Fruit fly (Drosophila melanogaster) whole organism, embryonic: ENCODE data around the gene CG13085.

Experiments used
- Asciz ChIP-seq: fragments of 200-800 bp; sonication (Bioruptor generic); optimal IDR thresholded peaks from 2 replicates; lab custom pipeline; 2017; ENCODE audit warnings: missing biosample characterization, mild to moderate bottlenecking, missing genetic modification characterization, missing genetic modification reagents
- Awh ChIP-seq: fragments of 200-800 bp; sonication (Bioruptor generic); IDR thresholded peaks from 2 replicates; pipeline ENCODE4, ENCODE4 v1.3.6; 2022; ENCODE audit warnings: missing biosample characterization, missing genetic modification characterization
- Bdp1 ChIP-seq: fragments of 200-800 bp; sonication (Bioruptor generic); optimal IDR thresholded peaks from 3 replicates; lab custom pipeline; 2016; ENCODE audit warnings: missing biosample characterization, missing genetic modification characterization
- CG1024 ChIP-seq: fragments of 200-800 bp; sonication (Bioruptor generic); IDR thresholded peaks from 2 replicates; pipeline ENCODE4 v1.3.6; 2022; ENCODE audit warnings: missing biosample characterization, missing genetic modification characterization
- CG10979 ChIP-seq: fragments of 200-800 bp; sonication (Bioruptor generic); optimal IDR thresholded peaks from 2 replicates; lab custom pipeline; 2018; ENCODE audit warnings: missing biosample characterization, mild to moderate bottlenecking, missing genetic modification characterization, moderate library complexity
- CG11247 ChIP-seq: fragments of 200-800 bp; sonication (Bioruptor generic); IDR thresholded peaks from 2 replicates; pipeline ENCODE4 v1.3.6; 2022; ENCODE audit warnings: missing biosample characterization, missing genetic modification characterization
- CG11504 ChIP-seq: fragments of 200-800 bp; sonication (Bioruptor generic); optimal IDR thresholded peaks from 3 replicates; lab custom pipeline; 2019; ENCODE audit warnings: missing biosample characterization, mild to moderate bottlenecking, missing genetic modification characterization, moderate library complexity
- CG12155 ChIP-seq: fragments of 200-800 bp; sonication (Bioruptor generic); optimal IDR thresholded peaks from 3 replicates; lab custom pipeline; 2016; ENCODE audit warnings: missing biosample characterization, missing genetic modification characterization
- CG12219 ChIP-seq: fragments of 200-800 bp; sonication (Bioruptor generic); optimal IDR thresholded peaks from 3 replicates; lab custom pipeline; 2018; ENCODE audit warnings: missing biosample characterization, mild to moderate bottlenecking, missing genetic modification characterization
- CG12769 ChIP-seq: fragments of 200-800 bp; sonication (Bioruptor generic); optimal IDR thresholded peaks from 2 replicates; lab custom pipeline; 2019; ENCODE audit warnings: missing biosample characterization, mild to moderate bottlenecking, missing genetic modification characterization, moderate library complexity
- CG14441 ChIP-seq: fragments of 200-800 bp; sonication (Bioruptor generic); IDR thresholded peaks from 2 replicates; pipeline ENCODE4 v1.3.6; 2022; ENCODE audit warnings: missing biosample characterization, missing genetic modification characterization
- CG17328 ChIP-seq: fragments of 200-800 bp; sonication (Bioruptor generic); IDR thresholded peaks from 2 replicates; pipeline ENCODE4 v1.3.6; 2022; ENCODE audit warnings: missing biosample characterization, missing genetic modification characterization
- CG17802 ChIP-seq: fragments of 200-800 bp; sonication (Bioruptor generic); optimal IDR thresholded peaks from 2 replicates; lab custom pipeline; 2018; ENCODE audit warnings: missing biosample characterization, mild to moderate bottlenecking, missing genetic modification characterization, moderate library complexity
- CG18619 ChIP-seq: fragments of 200-800 bp; sonication (Bioruptor generic); optimal IDR thresholded peaks from 3 replicates; lab custom pipeline; 2017; ENCODE audit warnings: missing biosample characterization, mild to moderate bottlenecking, missing genetic modification characterization
- CG34224 ChIP-seq: fragments of 200-800 bp; sonication (Bioruptor generic); IDR thresholded peaks from 3 replicates; pipeline ENCODE4 v1.3.6; 2022; ENCODE audit warnings: missing biosample characterization, missing genetic modification characterization; ENCODE audit not compliant: partially characterized antibody
- CG3838 ChIP-seq: fragments of 200-800 bp; sonication (Bioruptor generic); optimal IDR thresholded peaks from 3 replicates; lab custom pipeline; 2016; ENCODE audit warnings: missing biosample characterization, missing genetic modification characterization
- CG3847 ChIP-seq: fragments of 200-800 bp; sonication (Bioruptor generic); IDR thresholded peaks from 2 replicates; pipeline ENCODE4 v1.3.6; 2022; ENCODE audit warnings: missing biosample characterization, missing genetic modification characterization
- CG6254 ChIP-seq: fragments of 200-800 bp; sonication (Bioruptor generic); optimal IDR thresholded peaks from 3 replicates; lab custom pipeline; 2017; ENCODE audit warnings: mild to moderate bottlenecking, missing biosample characterization, missing genetic modification reagents, missing genetic modification characterization
- CG7963 ChIP-seq: fragments of 200-800 bp; sonication (Bioruptor generic); IDR thresholded peaks from 3 replicates; pipeline ENCODE4 v1.3.6; 2022; ENCODE audit warnings: missing biosample characterization, missing genetic modification characterization; ENCODE audit not compliant: partially characterized antibody
- CG9932 ChIP-seq: fragments of 200-800 bp; sonication (Bioruptor generic); IDR thresholded peaks from 2 replicates; pipeline ENCODE4 v1.3.6; 2022; ENCODE audit warnings: missing biosample characterization, missing genetic modification characterization
- D19A ChIP-seq: fragments of 200-800 bp; optimal IDR thresholded peaks from 3 replicates; lab custom pipeline; 2019; ENCODE audit warnings: missing biosample characterization, mild to moderate bottlenecking, missing genetic modification characterization, moderate library complexity
- Deaf1 ChIP-seq: fragments of 200-800 bp; optimal IDR thresholded peaks from 3 replicates; lab custom pipeline; 2019; ENCODE audit warnings: missing biosample characterization, mild to moderate bottlenecking, missing genetic modification characterization, moderate library complexity
- Gsc ChIP-seq: fragments of 200-800 bp; sonication (Bioruptor generic); IDR thresholded peaks from 2 replicates; pipeline ENCODE4 v1.3.6; 2022; ENCODE audit warnings: missing biosample characterization, missing genetic modification characterization
- Lim3 ChIP-seq: fragments of 200-800 bp; sonication (Bioruptor generic); IDR thresholded peaks from 2 replicates; pipeline ENCODE4 v1.3.6; 2022; ENCODE audit warnings: missing biosample characterization, missing genetic modification characterization
- NK7.1 ChIP-seq: fragments of 200-800 bp; sonication (Bioruptor generic); optimal IDR thresholded peaks from 3 replicates; lab custom pipeline; 2016; ENCODE audit warnings: missing biosample characterization, missing genetic modification characterization
- Rx ChIP-seq: fragments of 200-800 bp; sonication (Bioruptor generic); IDR thresholded peaks from 2 replicates; pipeline ENCODE4 v1.3.6; 2022; ENCODE audit warnings: missing biosample characterization, missing genetic modification characterization
- az2 ChIP-seq: fragments of 200-800 bp; sonication (Bioruptor generic); optimal IDR thresholded peaks from 3 replicates; lab custom pipeline; 2016; ENCODE audit warnings: missing biosample characterization, missing genetic modification characterization
- chinmo ChIP-seq: fragments of 200-800 bp; sonication (Bioruptor generic); IDR thresholded peaks from 4 replicates; pipeline ENCODE4 v1.3.6; 2022; ENCODE audit warnings: missing biosample characterization, missing genetic modification characterization; ENCODE audit not compliant: partially characterized antibody
- crol ChIP-seq: fragments of 200-800 bp; sonication (Bioruptor generic); IDR thresholded peaks from 2 replicates; pipeline ENCODE4 v1.3.6; 2022; ENCODE audit warnings: missing biosample characterization, missing genetic modification characterization
- dmrt11E ChIP-seq: fragments of 200-800 bp; sonication (Bioruptor generic); optimal IDR thresholded peaks from 3 replicates; lab custom pipeline; 2018; ENCODE audit warnings: missing biosample characterization, mild to moderate bottlenecking, missing genetic modification characterization, moderate library complexity
- fru ChIP-seq: fragments of >200 bp; optimal IDR thresholded peaks from 2 replicates; lab custom pipeline; 2017
- ftz-f1 ChIP-seq: fragments of 200-800 bp; sonication (Bioruptor generic); optimal IDR thresholded peaks from 2 replicates; lab custom pipeline; 2016; ENCODE audit warnings: missing biosample characterization, missing genetic modification characterization
- gce ChIP-seq: fragments of 200-800 bp; sonication (Bioruptor generic); IDR thresholded peaks from 3 replicates; pipeline ENCODE4 v1.3.6; 2022; ENCODE audit warnings: missing biosample characterization, missing genetic modification characterization
- gsb ChIP-seq: fragments of 200-800 bp; sonication (Bioruptor generic); IDR thresholded peaks from 2 replicates; pipeline ENCODE4 v1.3.6; 2022; ENCODE audit warnings: missing biosample characterization, missing genetic modification characterization
- lmd ChIP-seq: fragments of 200-800 bp; sonication (Bioruptor generic); IDR thresholded peaks from 2 replicates; pipeline ENCODE4 v1.3.6; 2022; ENCODE audit warnings: missing biosample characterization, missing genetic modification characterization
- pfk ChIP-seq: fragments of 200-800 bp; sonication (Bioruptor generic); optimal IDR thresholded peaks from 2 replicates; lab custom pipeline; 2018; ENCODE audit warnings: missing biosample characterization, mild to moderate bottlenecking, missing genetic modification characterization, moderate library complexity
- sd ChIP-seq: fragments of 200-800 bp; sonication (Bioruptor generic); optimal IDR thresholded peaks from 3 replicates; lab custom pipeline; 2018; ENCODE audit warnings: missing biosample characterization, mild to moderate bottlenecking, missing genetic modification characterization, moderate library complexity
- seq ChIP-seq: fragments of 200-800 bp; sonication (Bioruptor generic); IDR thresholded peaks from 2 replicates; pipeline ENCODE4 v1.3.6; 2022; ENCODE audit warnings: missing biosample characterization, missing genetic modification characterization
- sr ChIP-seq: fragments of 200-800 bp; sonication (Bioruptor generic); IDR thresholded peaks from 3 replicates; pipeline ENCODE4 v1.3.6; 2022; ENCODE audit warnings: missing biosample characterization, missing genetic modification characterization
- unpg ChIP-seq: fragments of 200-800 bp; sonication (Bioruptor generic); optimal IDR thresholded peaks from 3 replicates; lab custom pipeline; 2018; ENCODE audit warnings: missing biosample characterization, mild to moderate bottlenecking, missing genetic modification characterization, moderate library complexity
- zen2 ChIP-seq: fragments of 200-800 bp; sonication (Bioruptor generic); IDR thresholded peaks from 3 replicates; pipeline ENCODE4 v1.3.6; 2022; ENCODE audit warnings: missing biosample characterization, missing genetic modification characterization; ENCODE audit not compliant: partially characterized antibody

Gene CG13085

DNA sequence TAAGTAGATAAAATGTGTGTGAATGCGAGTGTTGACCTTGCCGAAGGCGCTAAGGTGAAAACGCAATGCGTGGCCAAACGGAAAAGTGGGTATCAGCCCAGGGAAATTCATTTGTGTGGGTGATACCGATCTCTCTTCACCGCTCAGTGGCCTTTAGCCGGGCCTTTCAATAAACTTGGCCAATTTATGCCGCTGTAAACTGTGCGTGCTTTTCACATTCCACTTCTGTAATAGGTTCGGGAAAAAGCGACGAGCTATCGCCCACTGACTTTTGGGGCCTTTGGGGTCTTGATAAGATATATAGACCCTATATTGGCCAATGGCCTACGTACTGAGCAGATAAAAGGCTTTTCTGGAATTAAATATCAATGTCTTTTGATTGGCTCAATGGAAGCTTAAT, 2.3 kb upstream of the CG13085 start (continued):
- TF ChIP-seq gsb (GFP tag; lab: Robert Waterston, UW) (no peak), Bdp1 (GFP tag; lab: Kevin White, UChicago) (no peak), pfk (GFP tag; lab: Kevin White, UChicago) (no peak), lmd (GFP tag; lab: Robert Waterston, UW) (no peak), CG1024 (GFP tag; lab: Robert Waterston, UW) (no peak), CG11247 (GFP tag; lab: Robert Waterston, UW) (no peak), fru (no peak), ftz-f1 (GFP tag; lab: Kevin White, UChicago) (peak; percentile 40), CG10979 (no peak), CG17328 (GFP tag; lab: Robert Waterston, UW) (0 out of 2 replicates have a peak, but pooled peaks have one; percentile 18), CG11504 (tag; lab: Kevin White, UChicago) (no peak), D19A (tag; lab: Kevin White, UChicago) (no peak), Deaf1 (tag; lab: Kevin White, UChicago) (peak; percentile 32), Awh (GFP tag; lab: Robert Waterston, UW) (no peak), CG12769 (tag; lab: Kevin White, UChicago) (peak; percentile 65), Rx (GFP tag; lab: Robert Waterston, UW) (no peak), dmrt11E (tag; lab: Kevin White, UChicago) (no peak), CG6254 (GFP tag; lab: Kevin White, UChicago) (no peak), CG3838 (GFP tag; lab: Kevin White, UChicago) (no peak)

DNA sequence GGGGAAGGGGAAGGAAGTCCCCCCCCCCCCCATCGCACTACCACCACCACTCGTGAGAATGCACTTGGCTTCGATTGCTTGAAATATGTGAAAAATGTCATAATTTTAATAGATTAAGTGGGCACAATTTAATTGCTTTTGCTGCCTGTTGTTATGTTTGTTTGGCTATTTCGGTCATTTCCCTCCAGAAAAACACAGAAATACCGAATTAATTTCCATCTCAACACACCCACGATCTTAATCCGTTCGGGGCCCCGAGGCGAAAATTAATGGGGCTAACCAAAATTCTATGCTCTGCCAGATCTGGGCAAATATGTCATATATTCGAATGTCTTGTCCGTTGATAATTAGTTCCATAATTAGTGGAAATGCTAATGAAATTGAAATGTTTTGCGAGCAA, 1.2 kb upstream of the CG13085 start:
- no peak for TF ChIP-seq az2 (GFP tag; lab: Kevin White, UChicago)
- peak; percentile 63; the same call in 1 of the 2 replicates for TF ChIP-seq crol (GFP tag; lab: Robert Waterston, UW)
- TF ChIP-seq chinmo (GFP tag; lab: Robert Waterston, UW), result 0 out of 4 replicates have a peak, but pooled peaks have one; percentile 46
- TF ChIP-seq CG14441 (GFP tag; lab: Robert Waterston, UW), result no peak
- 0 out of 3 replicates have a peak, but pooled peaks have one; percentile 36 for TF ChIP-seq gce (GFP tag; lab: Robert Waterston, UW)
- no peak for TF ChIP-seq CG9932 (GFP tag; lab: Robert Waterston, UW)
- TF ChIP-seq CG12219 (GFP tag; lab: Kevin White, UChicago), result no peak
- TF ChIP-seq Asciz, result no peak
- TF ChIP-seq CG12155, result no peak
- no peak for TF ChIP-seq Lim3 (GFP tag; lab: Robert Waterston, UW)
- no peak for TF ChIP-seq CG18619 (GFP tag; lab: Kevin White, UChicago)
- TF ChIP-seq CG7963 (GFP tag; lab: Robert Waterston, UW), result 0 out of 3 replicates have a peak, but pooled peaks have one; percentile 11
- no peak for TF ChIP-seq seq (GFP tag; lab: Robert Waterston, UW)
- TF ChIP-seq Gsc (GFP tag; lab: Robert Waterston, UW), result no peak
- TF ChIP-seq sr (GFP tag; lab: Robert Waterston, UW), result peak; percentile 70; the same call in 1 of the 3 replicates
- TF ChIP-seq CG17802 (tag; lab: Kevin White, UChicago), result no peak
- TF ChIP-seq NK7.1, result no peak
- TF ChIP-seq CG34224 (GFP tag; lab: Robert Waterston, UW), result no peak
- no peak for TF ChIP-seq unpg
- TF ChIP-seq CG3847 (GFP tag; lab: Robert Waterston, UW), result no peak
- TF ChIP-seq sd (tag; lab: Kevin White, UChicago), result peak; percentile 83
- TF ChIP-seq zen2 (GFP tag; lab: Robert Waterston, UW), result no peak
- peak; percentile 74 for TF ChIP-seq CG12769 (tag; lab: Kevin White, UChicago)
